Worm (Caenorhabditis elegans) whole organism, young adult: ENCODE results near the gene ugt-29.

Experiments
- F10E7.11 ChIP-seq: sonication (generic microtip); optimal IDR thresholded peaks from 2 replicates; lab custom pipeline; 2017; ENCODE audit warnings: mild to moderate bottlenecking, missing genetic modification characterization, moderate library complexity, missing compliant biosample characterization
- F37B4.10 ChIP-seq: fragments of 200-800 bp; sonication (Bioruptor generic); IDR thresholded peaks from 2 replicates; pipeline ENCODE4 v1.3.6; 2022; ENCODE audit warnings: missing genetic modification characterization, missing compliant biosample characterization
- F39B2.1 ChIP-seq: fragments of 200-800 bp; sonication (Bioruptor generic); IDR thresholded peaks from 2 replicates; pipeline ENCODE4 v1.3.6; 2022; ENCODE audit warnings: missing genetic modification reagents, missing genetic modification characterization, missing compliant biosample characterization
- Y95B8A.8 ChIP-seq: fragments of 200-800 bp; sonication (Bioruptor generic); IDR thresholded peaks from 2 replicates; pipeline ENCODE4 v1.3.6; 2022; ENCODE audit warnings: missing genetic modification reagents, missing genetic modification characterization, missing compliant biosample characterization
- ama-1 ChIP-seq, 3 experiments: fragments of 150-350 bp in 1 of 3; sonication (generic microtip) in 2 of 3; optimal IDR thresholded peaks; 2 replicates each; lab custom pipeline; 2014 to 2018; ENCODE audit warnings: missing biosample characterization in 2 of 3, missing genetic modification characterization in 2 of 3, missing genetic modification reagents in 2 of 3
- ccch-3 ChIP-seq: fragments of 200-800 bp; sonication (Bioruptor generic); optimal IDR thresholded peaks from 2 replicates; lab custom pipeline; 2018; ENCODE audit warnings: mild to moderate bottlenecking, missing genetic modification characterization, missing compliant biosample characterization
- lin-35 ChIP-seq, 3 experiments: fragments of 150-350 bp in 2 of 3; sonication (generic microtip) in 1 of 3; optimal IDR thresholded peaks; 2 replicates each; lab custom pipeline; 2014 to 2018; ENCODE audit warnings: missing biosample characterization in 3 of 3, missing genetic modification characterization in 3 of 3, missing genetic modification reagents in 3 of 3
- nfya-2 ChIP-seq: fragments of 200-800 bp; sonication (Bioruptor generic); IDR thresholded peaks from 2 replicates; pipeline ENCODE4 v1.3.6; 2022; ENCODE audit warnings: missing genetic modification reagents, missing genetic modification characterization, missing compliant biosample characterization
- nhr-120 ChIP-seq: fragments of 200-800 bp; sonication (Bioruptor generic); IDR thresholded peaks from 2 replicates; pipeline ENCODE4 v1.3.6; 2022; ENCODE audit warnings: missing genetic modification characterization, missing compliant biosample characterization
- pha-4 ChIP-seq: fragments of 150-350 bp; sonication (generic microtip); optimal IDR thresholded peaks from 2 replicates; lab custom pipeline; 2014; ENCODE audit warnings: missing biosample characterization, missing genetic modification reagents, missing genetic modification characterization
- sea-2 ChIP-seq: fragments of 200-800 bp; sonication (Bioruptor generic); IDR thresholded peaks from 2 replicates; pipeline ENCODE4 v1.3.6; 2022; ENCODE audit warnings: missing genetic modification characterization, missing compliant biosample characterization
- snpc-4 ChIP-seq, 5 experiments: fragments of 150-350 bp in 1 of 5; sonication (generic microtip) in 4 of 5; optimal IDR thresholded peaks; 2 replicates each; lab custom pipeline; 2014 to 2018; ENCODE audit warnings: missing genetic modification characterization in 5 of 5, missing biosample characterization in 3 of 5, antibody characterized with exemption in 2 of 5, mild to moderate bottlenecking in 2 of 5, missing compliant biosample characterization in 2 of 5, missing genotype in 2 of 5, moderate library complexity in 2 of 5, missing genetic modification reagents in 1 of 5
- sptf-2 ChIP-seq: fragments of 200-800 bp; sonication (Bioruptor generic); optimal IDR thresholded peaks from 2 replicates; lab custom pipeline; 2018; ENCODE audit warnings: mild to moderate bottlenecking, missing genetic modification characterization, missing compliant biosample characterization
- unc-62 ChIP-seq: fragments of 150-350 bp; optimal IDR thresholded peaks from 2 replicates; lab custom pipeline; 2014; ENCODE audit warnings: missing biosample characterization, missing genetic modification reagents, missing genetic modification characterization

ce11 chrV:695914-696313, 3.5 kb downstream of the ugt-29 start, which contains the start of gene srj-52:
- TF ChIP-seq nfya-2 (no peak), sptf-2 (no peak), snpc-4 (GFP tag; optimal IDR thresholded peaks at IDR 0.05; lab: Kevin White, UChicago) (no peak), snpc-4 (tag; optimal IDR thresholded peaks at IDR 0.05; lab: Kevin White, UChicago) (no peak), F39B2.1 (GFP tag; lab: Robert Waterston, UW) (no peak), ccch-3 (GFP tag; lab: Kevin White, UChicago) (no peak), F10E7.11 (no peak), ama-1 (optimal IDR thresholded peaks at IDR 0.05; lab: Kevin White, UChicago) (no peak), ama-1 (GFP tag; optimal IDR thresholded peaks at IDR 0.05; lab: Kevin White, UChicago) (no peak), unc-62 (GFP tag; lab: Kevin White, UChicago) (no peak), lin-35 (GFP tag; optimal IDR thresholded peaks at IDR 0.05; lab: Kevin White, UChicago) (no peak), F37B4.10 (no peak), sea-2 (GFP tag; lab: Robert Waterston, UW) (no peak), pha-4 (tag; lab: Kevin White, UChicago) (no peak), nhr-120 (GFP tag; lab: Robert Waterston, UW) (no peak), Y95B8A.8 (GFP tag; lab: Robert Waterston, UW) (no peak)
